Fruit fly (Drosophila melanogaster): Measurements from ENCODE around the gene CG17721.

Gene CG17721

DNA sequence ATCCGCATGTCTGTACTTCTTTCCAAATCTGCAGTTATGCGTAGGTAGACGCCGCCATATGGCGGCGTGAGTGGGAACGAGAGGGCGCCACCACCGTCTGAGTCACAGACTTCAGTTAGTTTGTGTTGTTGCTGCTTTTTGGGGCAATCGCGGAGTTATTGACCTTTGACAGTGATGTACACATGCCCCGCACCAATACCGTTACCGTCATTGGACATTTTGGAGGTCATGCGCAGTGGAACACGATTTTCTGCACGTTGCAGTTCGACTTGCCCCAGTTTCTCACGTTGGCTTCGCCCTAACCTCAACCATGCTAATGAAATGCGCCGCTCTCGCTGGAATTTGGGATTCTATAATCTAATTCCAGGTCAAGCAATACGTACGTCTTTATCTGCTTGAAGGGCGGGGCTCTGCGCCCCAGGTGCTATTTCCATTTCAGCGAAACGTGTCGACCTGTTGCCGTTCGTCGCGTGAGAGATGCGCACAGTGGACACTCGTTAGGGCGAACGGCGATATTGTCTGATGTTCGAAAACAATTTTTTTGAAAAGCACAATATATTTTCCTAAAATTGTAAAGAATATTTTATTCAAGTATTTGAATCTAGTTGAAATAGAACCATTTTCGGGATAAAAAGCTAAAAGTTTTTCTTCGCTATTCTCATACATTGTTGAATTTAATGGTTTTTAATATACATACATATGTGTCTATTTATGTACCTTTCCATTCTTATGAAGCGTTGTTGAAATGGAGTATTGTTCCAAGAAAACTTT, 23.5 kb upstream of the CG17721 start (continued):
- TF ChIP-seq Oaz (GFP tag; IDR thresholded peaks at IDR 0.05) (peak; percentile 45), CG16779 (GFP tag; IDR thresholded peaks at IDR 0.05) (peak; percentile 77), mam (GFP tag; optimal IDR thresholded peaks at IDR 0.05) (peak; percentile 87), Xrp1 (GFP tag; IDR thresholded peaks at IDR 0.05) (peak; percentile 77), B-H1 (GFP tag; IDR thresholded peaks at IDR 0.05) (peak; percentile 65; the same call in 2 of the 3 replicates), odd (GFP tag; optimal IDR thresholded peaks at IDR 0.05) (no peak), Dp (GFP tag; optimal IDR thresholded peaks at IDR 0.05) (no peak), Lhr (GFP tag; optimal IDR thresholded peaks at IDR 0.05) (no peak), aop (GFP tag; IDR thresholded peaks at IDR 0.05) (no peak), pum (GFP tag; optimal IDR thresholded peaks at IDR 0.05) (peak; percentile 67), Rx (GFP tag; IDR thresholded peaks at IDR 0.05) (0 out of 2 replicates have a peak, but pooled peaks have one; percentile 37), CG11085 (GFP tag; IDR thresholded peaks at IDR 0.05) (peak; percentile 64), psq (GFP tag; optimal IDR thresholded peaks at IDR 0.05) (peak; percentile 40), caup (GFP tag; optimal IDR thresholded peaks at IDR 0.05; ENCODE audit: severe bottlenecking) (peak; percentile 56), ttk (GFP tag; IDR thresholded peaks at IDR 0.05) (peak; percentile 65), CG12744 (GFP tag; optimal IDR thresholded peaks at IDR 0.05) (peak; percentile 64), CG9437 (GFP tag; optimal IDR thresholded peaks at IDR 0.05) (peak; percentile 37), CG6175 (GFP tag; IDR thresholded peaks at IDR 0.05) (peak; percentile 63; the same call in 1 of the 3 replicates), Antp (GFP tag; optimal IDR thresholded peaks at IDR 0.05) (peak; percentile 65), CG16815 (GFP tag; optimal IDR thresholded peaks at IDR 0.05) (peak; percentile 55), CG2678 (tag; optimal IDR thresholded peaks at IDR 0.05) (peak; percentile 76), CG2875 (GFP tag; optimal IDR thresholded peaks at IDR 0.05) (peak; percentile 31), CG31388 (GFP tag; optimal IDR thresholded peaks at IDR 0.05) (peak; percentile 19), CG8944 (GFP tag; optimal IDR thresholded peaks at IDR 0.05) (peak; percentile 67), ci (GFP tag; IDR thresholded peaks at IDR 0.05) (peak; percentile 65), slp2 (GFP tag; optimal IDR thresholded peaks at IDR 0.05) (peak; percentile 25), CG12942 (GFP tag; optimal IDR thresholded peaks at IDR 0.05) (peak; percentile 61), zen2 (GFP tag; IDR thresholded peaks at IDR 0.05; ENCODE audit: partially characterized antibody) (no peak), CG18011 (GFP tag; optimal IDR thresholded peaks at IDR 0.05) (peak; percentile 5), CrebB (tag; optimal IDR thresholded peaks at IDR 0.05) (no peak), org-1 (GFP tag; optimal IDR thresholded peaks at IDR 0.05) (peak; percentile 6), mld (GFP tag; IDR thresholded peaks at IDR 0.05; ENCODE audit: partially characterized antibody) (no peak), usp (GFP tag; optimal IDR thresholded peaks at IDR 0.05) (no peak), Meics (GFP tag; optimal IDR thresholded peaks at IDR 0.05) (peak; percentile 76), CG14965 (GFP tag; optimal IDR thresholded peaks at IDR 0.05; ENCODE audit: borderline replicate concordance) (no peak), CG8478 (optimal IDR thresholded peaks at IDR 0.05) (no peak), CG6791 (GFP tag; IDR thresholded peaks at IDR 0.05; ENCODE audit: partially characterized antibody) (0 out of 3 replicates have a peak, but pooled peaks have one; percentile 41), ara (GFP tag; IDR thresholded peaks at IDR 0.05) (peak; percentile 67), CG11504 (tag; optimal IDR thresholded peaks at IDR 0.05) (peak; percentile 73), CG30431 (GFP tag; optimal IDR thresholded peaks at IDR 0.05) (peak; percentile 32), NC2α (GFP tag; optimal IDR thresholded peaks at IDR 0.05) (peak; percentile 37), Usf (GFP tag; optimal IDR thresholded peaks at IDR 0.05) (peak; percentile 20), CG31441 (GFP tag; IDR thresholded peaks at IDR 0.05) (peak; percentile 62), ATbp (GFP tag; optimal IDR thresholded peaks at IDR 0.05) (peak; percentile 36), ftz-f1 (GFP tag; optimal IDR thresholded peaks at IDR 0.05) (peak; percentile 60), BEAF-32 (GFP tag; optimal IDR thresholded peaks at IDR 0.05) (peak; percentile 5), jing (GFP tag; optimal IDR thresholded peaks at IDR 0.05) (no peak), Doc2 (GFP tag; IDR thresholded peaks at IDR 0.05) (no peak), CG12769 (tag; optimal IDR thresholded peaks at IDR 0.05) (peak; percentile 94)
